Worm (Caenorhabditis elegans) whole organism, L2 larva: ENCODE measurements around the gene srx-12.

Experiments
- C34F6.9 ChIP-seq: fragments of 150-350 bp; optimal IDR thresholded peaks from 2 replicates; lab custom pipeline; 2014; ENCODE audit warnings: missing biosample characterization, missing genetic modification characterization
- F13H6.1 ChIP-seq: sonication (generic microtip); optimal IDR thresholded peaks from 2 replicates; lab custom pipeline; 2016; ENCODE audit warnings: missing genetic modification characterization, missing compliant biosample characterization
- R02D3.7 ChIP-seq: fragments of 150-350 bp; optimal IDR thresholded peaks from 2 replicates; lab custom pipeline; 2014; ENCODE audit warnings: missing biosample characterization, missing genetic modification characterization
- ZK546.5 ChIP-seq: sonication (generic microtip); optimal IDR thresholded peaks from 2 replicates; lab custom pipeline; 2017; ENCODE audit warnings: missing biosample characterization, missing genetic modification characterization
- alr-1 ChIP-seq: fragments of 150-350 bp; optimal IDR thresholded peaks from 2 replicates; lab custom pipeline; 2014; ENCODE audit warnings: missing biosample characterization, missing genetic modification characterization
- aly-2 ChIP-seq: fragments of 150-350 bp; optimal IDR thresholded peaks from 2 replicates; lab custom pipeline; 2014; ENCODE audit warnings: missing biosample characterization, missing genetic modification characterization
- ama-1 ChIP-seq: fragments of 150-350 bp; optimal IDR thresholded peaks from 2 replicates; lab custom pipeline; 2018; ENCODE audit warnings: inconsistent platforms
- blmp-1 ChIP-seq: sonication (generic microtip); optimal IDR thresholded peaks from 2 replicates; lab custom pipeline; 2017; ENCODE audit warnings: missing genetic modification characterization, mild to moderate bottlenecking, missing compliant biosample characterization, antibody characterized with exemption, moderate library complexity; ENCODE audit not compliant: insufficient read depth
- ceh-16 ChIP-seq: fragments of 150-350 bp; optimal IDR thresholded peaks from 2 replicates; lab custom pipeline; 2014; ENCODE audit warnings: missing biosample characterization, missing genetic modification characterization
- egl-27 ChIP-seq: sonication (generic microtip); optimal IDR thresholded peaks from 3 replicates; lab custom pipeline; 2017; ENCODE audit warnings: missing biosample characterization, missing genetic modification reagents, missing genetic modification characterization
- elt-1 ChIP-seq: fragments of 150-350 bp; optimal IDR thresholded peaks from 2 replicates; lab custom pipeline; 2014; ENCODE audit warnings: missing biosample characterization, missing genetic modification characterization
- elt-3 ChIP-seq: sonication (generic microtip); optimal IDR thresholded peaks from 2 replicates; lab custom pipeline; 2017; ENCODE audit warnings: missing biosample characterization, missing genetic modification characterization
- fos-1 ChIP-seq: fragments of 150-350 bp; optimal IDR thresholded peaks from 2 replicates; lab custom pipeline; 2014; ENCODE audit warnings: missing biosample characterization, missing genetic modification characterization
- lin-11 ChIP-seq: fragments of 150-350 bp; sonication (generic microtip); optimal IDR thresholded peaks from 2 replicates; lab custom pipeline; 2014; ENCODE audit warnings: missing biosample characterization, missing genetic modification characterization, inconsistent platforms, mixed read lengths
- lin-13 ChIP-seq: fragments of 150-350 bp; optimal IDR thresholded peaks from 2 replicates; lab custom pipeline; 2014; ENCODE audit warnings: missing biosample characterization, missing genetic modification reagents, missing genetic modification characterization
- lin-39 ChIP-seq: fragments of 150-350 bp; optimal IDR thresholded peaks from 2 replicates; lab custom pipeline; 2014; ENCODE audit warnings: missing biosample characterization, missing genetic modification reagents, missing genetic modification characterization
- mab-5 ChIP-seq: fragments of 150-350 bp; optimal IDR thresholded peaks from 2 replicates; lab custom pipeline; 2014; ENCODE audit warnings: missing biosample characterization, missing genetic modification characterization
- mbf-1 ChIP-seq: sonication (generic microtip); optimal IDR thresholded peaks from 2 replicates; lab custom pipeline; 2017; ENCODE audit warnings: missing biosample characterization, missing genetic modification characterization
- nhr-10 ChIP-seq: sonication (generic microtip); optimal IDR thresholded peaks from 2 replicates; lab custom pipeline; 2017; ENCODE audit warnings: missing biosample characterization, missing genetic modification characterization
- nhr-11 ChIP-seq: fragments of 150-350 bp; optimal IDR thresholded peaks from 2 replicates; lab custom pipeline; 2014; ENCODE audit warnings: missing biosample characterization, missing genetic modification characterization
- nhr-12 ChIP-seq: fragments of 150-350 bp; optimal IDR thresholded peaks from 2 replicates; lab custom pipeline; 2014; ENCODE audit warnings: missing biosample characterization, missing genetic modification characterization
- nhr-129 ChIP-seq: fragments of 150-350 bp; optimal IDR thresholded peaks from 2 replicates; lab custom pipeline; 2014; ENCODE audit warnings: missing biosample characterization, missing genetic modification characterization
- nhr-21 ChIP-seq: fragments of 150-350 bp; optimal IDR thresholded peaks from 2 replicates; lab custom pipeline; 2014; ENCODE audit warnings: missing biosample characterization, missing genetic modification characterization
- nhr-23 ChIP-seq: fragments of 150-350 bp; optimal IDR thresholded peaks from 2 replicates; lab custom pipeline; 2014; ENCODE audit warnings: missing biosample characterization, missing genetic modification reagents, missing genetic modification characterization
- nhr-237 ChIP-seq: fragments of 150-350 bp; optimal IDR thresholded peaks from 2 replicates; lab custom pipeline; 2014; ENCODE audit warnings: missing biosample characterization, missing genetic modification characterization
- nhr-6 ChIP-seq: fragments of 150-350 bp; optimal IDR thresholded peaks from 2 replicates; lab custom pipeline; 2014; ENCODE audit warnings: missing biosample characterization, missing genetic modification characterization
- sem-4 ChIP-seq: fragments of 150-350 bp; optimal IDR thresholded peaks from 2 replicates; lab custom pipeline; 2014; ENCODE audit warnings: missing biosample characterization, missing genetic modification reagents, missing genetic modification characterization
- skn-1 ChIP-seq: sonication (generic microtip); optimal IDR thresholded peaks from 2 replicates; lab custom pipeline; 2017; ENCODE audit warnings: missing biosample characterization, missing genetic modification characterization
- sma-3 ChIP-seq: sonication (generic microtip); optimal IDR thresholded peaks from 2 replicates; lab custom pipeline; 2016; ENCODE audit warnings: missing genetic modification reagents, missing genetic modification characterization, missing compliant biosample characterization
- snpc-4 ChIP-seq: fragments of 150-350 bp; optimal IDR thresholded peaks from 2 replicates; lab custom pipeline; 2014; ENCODE audit warnings: missing biosample characterization, missing genetic modification characterization
- unc-39 ChIP-seq: fragments of 150-350 bp; optimal IDR thresholded peaks from 2 replicates; lab custom pipeline; 2014; ENCODE audit warnings: missing biosample characterization, missing genetic modification characterization
- unc-62 ChIP-seq: fragments of 150-350 bp; optimal IDR thresholded peaks from 2 replicates; lab custom pipeline; 2014; ENCODE audit warnings: missing biosample characterization, missing genetic modification reagents, missing genetic modification characterization
- zag-1 ChIP-seq: fragments of 150-350 bp; optimal IDR thresholded peaks from 2 replicates; lab custom pipeline; 2014; ENCODE audit warnings: missing biosample characterization, missing genetic modification characterization
- ztf-1 ChIP-seq: fragments of 200-800 bp; sonication (Bioruptor generic); conservative IDR thresholded peaks from 2 replicates; pipeline ENCODE4 v1.3.6; 2022; ENCODE audit warnings: missing genetic modification characterization, missing compliant biosample characterization
- ztf-11 ChIP-seq: sonication (generic microtip); optimal IDR thresholded peaks from 2 replicates; lab custom pipeline; 2017; ENCODE audit warnings: missing biosample characterization, missing genetic modification characterization

The srx-12 gene

ce11 chrIV:1045683-1046082 is at the start of gene srx-12:
Gene srx-12 (plus strand): TSS chrIV:1045983.
- TF ChIP-seq nhr-129 (tag; lab: Kevin White, UChicago) (no peak), nhr-21 (tag; lab: Kevin White, UChicago) (no peak), ceh-16 (no peak), lin-11 (tag; lab: Kevin White, UChicago) (no peak), ztf-1 (GFP tag; lab: Robert Waterston, UW) (no peak), elt-1 (tag; lab: Kevin White, UChicago) (no peak), fos-1 (tag; lab: Kevin White, UChicago) (no peak), C34F6.9 (no peak), nhr-10 (tag; lab: Kevin White, UChicago) (no peak)

ce11 chrIV:998914-999313 is 46.9 kb upstream of the srx-12 start, which contains the start of gene Y55F3AM.5:
Gene Y55F3AM.5 (plus strand): TSS chrIV:999214.
- TF ChIP-seq fos-1 (tag; lab: Kevin White, UChicago), result no peak
- TF ChIP-seq nhr-6 (tag; lab: Kevin White, UChicago), result no peak

- no peak for TF ChIP-seq aly-2 (tag; lab: Kevin White, UChicago)
- no peak for TF ChIP-seq ZK546.5 (tag; lab: Kevin White, UChicago)
- TF ChIP-seq nhr-12 (tag; lab: Kevin White, UChicago), result no peak
- TF ChIP-seq nhr-10 (tag; lab: Kevin White, UChicago), result no peak
- TF ChIP-seq alr-1 (tag; lab: Kevin White, UChicago), result no peak
- TF ChIP-seq fos-1 (tag; lab: Kevin White, UChicago), result no peak
- TF ChIP-seq F13H6.1 (tag; lab: Kevin White, UChicago), result no peak
- TF ChIP-seq elt-1 (tag; lab: Kevin White, UChicago), result no peak
- no peak for TF ChIP-seq nhr-21 (tag; lab: Kevin White, UChicago)
- no peak for TF ChIP-seq R02D3.7
- no peak for TF ChIP-seq blmp-1 (tag; lab: Kevin White, UChicago)
- TF ChIP-seq nhr-129 (tag; lab: Kevin White, UChicago), result no peak
- TF ChIP-seq elt-3, result no peak
- no peak for TF ChIP-seq nhr-23 (tag; lab: Kevin White, UChicago)
- TF ChIP-seq unc-62 (GFP tag; lab: Kevin White, UChicago), result no peak
- TF ChIP-seq lin-39, result no peak
- TF ChIP-seq C34F6.9, result no peak
- TF ChIP-seq mab-5 (tag; lab: Kevin White, UChicago), result no peak
Observed at ce11 chrIV:999675-1000074, 46.1 kb upstream of the srx-12 start.

- TF ChIP-seq nhr-11, result no peak
- TF ChIP-seq nhr-10 (tag; lab: Kevin White, UChicago), result no peak
- no peak for TF ChIP-seq aly-2 (tag; lab: Kevin White, UChicago)
- no peak for TF ChIP-seq F13H6.1 (tag; lab: Kevin White, UChicago)
Observed at ce11 chrIV:1000441-1000840, 45.3 kb upstream of the srx-12 start.

- TF ChIP-seq ama-1 (lab: Kevin White, UChicago) (no peak), nhr-10 (tag; lab: Kevin White, UChicago) (no peak), zag-1 (tag; lab: Kevin White, UChicago) (no peak), ztf-1 (GFP tag; lab: Robert Waterston, UW) (no peak), lin-13 (no peak)
Observed at ce11 chrIV:1005761-1006160, 40.0 kb upstream of the srx-12 start, which contains the start of gene immp-2. Gene immp-2 (minus strand): TSS chrIV:1005861.

ce11 chrIV:1006662-1007061 is 39.1 kb upstream of the srx-12 start:
- TF ChIP-seq nhr-23 (tag; lab: Kevin White, UChicago) (no peak), skn-1 (no peak), unc-39 (tag; lab: Kevin White, UChicago) (no peak), egl-27 (tag; lab: Kevin White, UChicago) (no peak), ztf-11 (tag; lab: Kevin White, UChicago) (no peak), zag-1 (tag; lab: Kevin White, UChicago) (no peak), snpc-4 (tag; lab: Kevin White, UChicago) (no peak), unc-62 (GFP tag; lab: Kevin White, UChicago) (no peak), sma-3 (GFP tag; lab: Kevin White, UChicago) (no peak), nhr-12 (tag; lab: Kevin White, UChicago) (no peak), mab-5 (tag; lab: Kevin White, UChicago) (no peak), fos-1 (tag; lab: Kevin White, UChicago) (no peak), C34F6.9 (no peak), lin-11 (tag; lab: Kevin White, UChicago) (no peak), mbf-1 (no peak), aly-2 (tag; lab: Kevin White, UChicago) (no peak), nhr-237 (tag; lab: Kevin White, UChicago) (no peak), elt-1 (tag; lab: Kevin White, UChicago) (no peak), sem-4 (tag; lab: Kevin White, UChicago) (no peak)
